Fruit fly (Drosophila melanogaster) whole organism, embryonic: ENCODE data around the gene Cipc.

Source experiments
- Adf1 ChIP-seq: fragments of 200-800 bp; sonication (Bioruptor generic); IDR thresholded peaks from 2 replicates; pipeline ENCODE4 v1.3.6; 2022; ENCODE audit warnings: missing biosample characterization, missing genetic modification characterization
- Awh ChIP-seq: fragments of 200-800 bp; sonication (Bioruptor generic); IDR thresholded peaks from 2 replicates; pipeline ENCODE4, ENCODE4 v1.3.6; 2022; ENCODE audit warnings: missing biosample characterization, missing genetic modification characterization
- B-H1 ChIP-seq: fragments of 200-800 bp; sonication (Bioruptor generic); IDR thresholded peaks from 3 replicates; pipeline ENCODE4 v1.3.6; 2022; ENCODE audit warnings: missing biosample characterization, missing genetic modification characterization
- B-H2 ChIP-seq: fragments of 200-800 bp; sonication (Bioruptor generic); optimal IDR thresholded peaks from 2 replicates; lab custom pipeline; 2018; ENCODE audit warnings: missing biosample characterization, mild to moderate bottlenecking, missing genetic modification characterization
- CG11504 ChIP-seq: fragments of 200-800 bp; sonication (Bioruptor generic); optimal IDR thresholded peaks from 3 replicates; lab custom pipeline; 2019; ENCODE audit warnings: missing biosample characterization, mild to moderate bottlenecking, missing genetic modification characterization, moderate library complexity
- CG1233 ChIP-seq: fragments of 200-800 bp; sonication (Bioruptor generic); optimal IDR thresholded peaks from 4 replicates; lab custom pipeline; 2018; ENCODE audit warnings: missing biosample characterization, mild to moderate bottlenecking, missing genetic modification characterization
- CG14860 ChIP-seq: fragments of 200-800 bp; sonication (Bioruptor generic); IDR thresholded peaks from 3 replicates; pipeline ENCODE4 v1.3.6; 2022; ENCODE audit warnings: missing biosample characterization, missing genetic modification characterization; ENCODE audit not compliant: partially characterized antibody
- CG15479 ChIP-seq: fragments of 200-800 bp; sonication (Bioruptor generic); optimal IDR thresholded peaks from 3 replicates; lab custom pipeline; 2019; ENCODE audit warnings: missing biosample characterization, mild to moderate bottlenecking, missing genetic modification characterization, moderate library complexity
- CG15601 ChIP-seq: fragments of 200-800 bp; sonication (Bioruptor generic); optimal IDR thresholded peaks from 3 replicates; lab custom pipeline; 2019; ENCODE audit warnings: missing biosample characterization, mild to moderate bottlenecking, missing genetic modification characterization, moderate library complexity
- CG17328 ChIP-seq: fragments of 200-800 bp; sonication (Bioruptor generic); IDR thresholded peaks from 2 replicates; pipeline ENCODE4 v1.3.6; 2022; ENCODE audit warnings: missing biosample characterization, missing genetic modification characterization
- CG18262 ChIP-seq: fragments of 200-800 bp; optimal IDR thresholded peaks from 3 replicates; lab custom pipeline; 2019; ENCODE audit warnings: missing biosample characterization, mild to moderate bottlenecking, missing genetic modification characterization, moderate library complexity
- CG1832 ChIP-seq: fragments of 200-800 bp; sonication (Bioruptor generic); optimal IDR thresholded peaks from 2 replicates; lab custom pipeline; 2017; ENCODE audit warnings: missing biosample characterization, mild to moderate bottlenecking, missing genetic modification characterization, inconsistent platforms
- CG18764 ChIP-seq: fragments of 200-800 bp; sonication (Bioruptor generic); optimal IDR thresholded peaks from 3 replicates; lab custom pipeline; 2016; ENCODE audit warnings: missing biosample characterization, missing genetic modification characterization
- CG2129 ChIP-seq: fragments of 200-800 bp; sonication (Bioruptor generic); IDR thresholded peaks from 2 replicates; pipeline ENCODE4 v1.3.6; 2022; ENCODE audit warnings: missing biosample characterization, missing genetic modification characterization; ENCODE audit not compliant: partially characterized antibody
- CG2875 ChIP-seq: fragments of 200-800 bp; sonication (Bioruptor generic); optimal IDR thresholded peaks from 2 replicates; lab custom pipeline; 2017; ENCODE audit warnings: missing biosample characterization, mild to moderate bottlenecking, missing genetic modification characterization, missing genetic modification reagents
- CG3163 ChIP-seq: fragments of 200-800 bp; sonication (Bioruptor generic); optimal IDR thresholded peaks from 3 replicates; lab custom pipeline; 2016; ENCODE audit warnings: missing biosample characterization, missing genetic modification characterization
- CG33213 ChIP-seq: fragments of 200-800 bp; sonication (Bioruptor generic); optimal IDR thresholded peaks from 3 replicates; lab custom pipeline; 2016; ENCODE audit warnings: missing biosample characterization, missing genetic modification characterization
- CG33557 ChIP-seq: fragments of 200-800 bp; sonication (Bioruptor generic); optimal IDR thresholded peaks from 2 replicates; lab custom pipeline; 2019; ENCODE audit warnings: missing biosample characterization, mild to moderate bottlenecking, missing genetic modification characterization, moderate library complexity
- CG34224 ChIP-seq: fragments of 200-800 bp; sonication (Bioruptor generic); IDR thresholded peaks from 3 replicates; pipeline ENCODE4 v1.3.6; 2022; ENCODE audit warnings: missing biosample characterization, missing genetic modification characterization; ENCODE audit not compliant: partially characterized antibody
- CG34422 ChIP-seq: fragments of 200-800 bp; sonication (Bioruptor generic); IDR thresholded peaks from 3 replicates; pipeline ENCODE4 v1.3.6; 2022; ENCODE audit warnings: missing biosample characterization, missing genetic modification characterization
- CG3847 ChIP-seq: fragments of 200-800 bp; sonication (Bioruptor generic); IDR thresholded peaks from 2 replicates; pipeline ENCODE4 v1.3.6; 2022; ENCODE audit warnings: missing biosample characterization, missing genetic modification characterization
- CG4404 ChIP-seq: fragments of 200-800 bp; sonication (Bioruptor generic); IDR thresholded peaks from 2 replicates; pipeline ENCODE4 v1.3.6; 2022; ENCODE audit warnings: missing biosample characterization, missing genetic modification characterization
- CG4730 ChIP-seq: fragments of 200-800 bp; sonication (Bioruptor generic); IDR thresholded peaks from 2 replicates; pipeline ENCODE4 v1.3.6; 2022; ENCODE audit warnings: missing biosample characterization, missing genetic modification characterization
- CG6654 ChIP-seq: fragments of 200-800 bp; sonication (Bioruptor generic); optimal IDR thresholded peaks from 2 replicates; lab custom pipeline; 2017; ENCODE audit warnings: missing biosample characterization, mild to moderate bottlenecking, missing genetic modification characterization
- CG7556 ChIP-seq: fragments of 200-800 bp; sonication (Bioruptor generic); optimal IDR thresholded peaks from 2 replicates; lab custom pipeline; 2017; ENCODE audit warnings: missing biosample characterization, mild to moderate bottlenecking, missing genetic modification characterization
- CG7963 ChIP-seq: fragments of 200-800 bp; sonication (Bioruptor generic); IDR thresholded peaks from 3 replicates; pipeline ENCODE4 v1.3.6; 2022; ENCODE audit warnings: missing biosample characterization, missing genetic modification characterization; ENCODE audit not compliant: partially characterized antibody
- CG9609 ChIP-seq: fragments of 200-800 bp; sonication (Bioruptor generic); optimal IDR thresholded peaks from 3 replicates; lab custom pipeline; 2016; ENCODE audit warnings: missing biosample characterization, missing genetic modification characterization
- CG9876 ChIP-seq: fragments of 200-800 bp; sonication (Bioruptor generic); optimal IDR thresholded peaks from 2 replicates; lab custom pipeline; 2016; ENCODE audit warnings: missing biosample characterization, missing genetic modification characterization
- Dll ChIP-seq: fragments of 200-800 bp; sonication (Bioruptor generic); IDR thresholded peaks from 4 replicates; pipeline ENCODE4 v1.3.6; 2022; ENCODE audit warnings: missing biosample characterization, missing genetic modification characterization; ENCODE audit not compliant: partially characterized antibody
- Ets65A ChIP-seq: fragments of 200-800 bp; sonication (Bioruptor generic); peaks from one replicate; lab custom pipeline; 2016; ENCODE audit warnings: missing biosample characterization, missing genetic modification characterization
- Fer2 ChIP-seq: fragments of 200-800 bp; sonication (Bioruptor generic); optimal IDR thresholded peaks from 2 replicates; lab custom pipeline; 2018; ENCODE audit warnings: missing biosample characterization, mild to moderate bottlenecking, missing genetic modification characterization, moderate library complexity
- GATAe ChIP-seq: fragments of 200-800 bp; sonication (Bioruptor generic); conservative IDR thresholded peaks from 2 replicates; pipeline ENCODE4 v1.3.6; 2022; ENCODE audit warnings: missing biosample characterization, missing genetic modification characterization
- HmgZ ChIP-seq: fragments of 200-800 bp; sonication (Bioruptor generic); optimal IDR thresholded peaks from 2 replicates; lab custom pipeline; 2018; ENCODE audit warnings: missing biosample characterization, mild to moderate bottlenecking, missing genetic modification characterization
- Hr3 ChIP-seq: fragments of 200-800 bp; sonication (Bioruptor generic); optimal IDR thresholded peaks from 3 replicates; lab custom pipeline; 2016; ENCODE audit warnings: missing biosample characterization, missing genetic modification characterization
- Max ChIP-seq: fragments of 200-800 bp; sonication (Bioruptor generic); optimal IDR thresholded peaks from 2 replicates; lab custom pipeline; 2016; ENCODE audit warnings: missing biosample characterization, mild to moderate bottlenecking, missing genetic modification characterization
- Myb ChIP-seq: fragments of 200-800 bp; sonication (Bioruptor generic); optimal IDR thresholded peaks from 2 replicates; lab custom pipeline; 2016; ENCODE audit warnings: missing biosample characterization, missing genetic modification characterization
- Opbp ChIP-seq: fragments of 200-800 bp; sonication (Bioruptor generic); IDR thresholded peaks from 3 replicates; pipeline ENCODE4 v1.3.6; 2022; ENCODE audit warnings: missing biosample characterization, missing genetic modification characterization; ENCODE audit not compliant: partially characterized antibody
- Ssrp ChIP-seq: fragments of 200-800 bp; sonication (Bioruptor generic); optimal IDR thresholded peaks from 2 replicates; lab custom pipeline; 2018; ENCODE audit warnings: missing biosample characterization, mild to moderate bottlenecking, missing genetic modification characterization, moderate library complexity
- chif ChIP-seq, 2 experiments: fragments of 200-800 bp; sonication (Bioruptor generic); optimal IDR thresholded peaks; 3 replicates each; lab custom pipeline; 2016; ENCODE audit warnings: missing biosample characterization in 2 of 2, missing genetic modification characterization in 2 of 2
- dmrt11E ChIP-seq: fragments of 200-800 bp; sonication (Bioruptor generic); optimal IDR thresholded peaks from 3 replicates; lab custom pipeline; 2018; ENCODE audit warnings: missing biosample characterization, mild to moderate bottlenecking, missing genetic modification characterization, moderate library complexity
- gce ChIP-seq: fragments of 200-800 bp; sonication (Bioruptor generic); IDR thresholded peaks from 3 replicates; pipeline ENCODE4 v1.3.6; 2022; ENCODE audit warnings: missing biosample characterization, missing genetic modification characterization
- ham ChIP-seq: fragments of 200-800 bp; sonication (Bioruptor generic); IDR thresholded peaks from 2 replicates; pipeline ENCODE4 v1.3.6; 2022; ENCODE audit warnings: missing biosample characterization, missing genetic modification characterization
- ind ChIP-seq: fragments of 200-800 bp; sonication (Bioruptor generic); optimal IDR thresholded peaks from 3 replicates; lab custom pipeline; 2016; ENCODE audit warnings: missing biosample characterization, missing genetic modification characterization
- insv ChIP-seq, 2 experiments: fragments of 200-800 bp; sonication (Bioruptor generic); optimal IDR thresholded peaks; 3 replicates each; lab custom pipeline; 2016 to 2018; ENCODE audit warnings: missing biosample characterization in 2 of 2, missing genetic modification characterization in 2 of 2
- kay ChIP-seq: fragments of 200-800 bp; sonication (Bioruptor generic); optimal IDR thresholded peaks from 2 replicates; lab custom pipeline; 2016; ENCODE audit warnings: missing biosample characterization, missing genetic modification characterization
- lilli ChIP-seq: fragments of 200-800 bp; sonication (Bioruptor generic); optimal IDR thresholded peaks from 3 replicates; lab custom pipeline; 2016; ENCODE audit warnings: missing biosample characterization, missing genetic modification characterization
- sob ChIP-seq: fragments of 200-800 bp; sonication (Bioruptor generic); IDR thresholded peaks from 2 replicates; pipeline ENCODE4 v1.3.6; 2022; ENCODE audit warnings: missing biosample characterization, missing genetic modification characterization
- ssp ChIP-seq: fragments of 200-800 bp; sonication (Bioruptor generic); IDR thresholded peaks from 2 replicates; pipeline ENCODE4 v1.3.6; 2022; ENCODE audit warnings: missing biosample characterization, missing genetic modification characterization
- tgo ChIP-seq: fragments of 200-800 bp; sonication (Bioruptor generic); IDR thresholded peaks from 3 replicates; pipeline ENCODE4 v1.3.6; 2022; ENCODE audit warnings: missing biosample characterization, missing genetic modification characterization
- wor ChIP-seq: fragments of 200-800 bp; sonication (Bioruptor generic); IDR thresholded peaks from 2 replicates; pipeline ENCODE4 v1.3.6; 2022; ENCODE audit warnings: missing biosample characterization, missing genetic modification characterization

The Cipc gene

dm6 chr3R:26106595-26107152 is at the start of gene Cipc (continued):
- TF ChIP-seq CG7556 (GFP tag; lab: Kevin White, UChicago) (peak; percentile 86), CG18764 (peak; percentile 69), Adf1 (GFP tag; lab: Robert Waterston, UW) (peak; percentile 74), CG3163 (GFP tag; lab: Kevin White, UChicago) (no peak), CG6654 (peak; percentile 29), ind (GFP tag; lab: Kevin White, UChicago) (peak; percentile 65), Ets65A (GFP tag; lab: Kevin White, UChicago) (peak; percentile 94), chif (GFP tag; optimal IDR thresholded peaks at IDR 0.05; lab: Kevin White, UChicago) (peak in 1 of 2 experiments; percentile 14), CG15601 (tag; lab: Kevin White, UChicago) (peak; percentile 27), lilli (no peak), CG4404 (GFP tag; lab: Robert Waterston, UW) (no peak), CG33213 (GFP tag; lab: Kevin White, UChicago) (peak; percentile 32), Fer2 (tag; lab: Kevin White, UChicago) (peak; percentile 45), B-H2 (GFP tag; lab: Kevin White, UChicago) (peak; percentile 50), kay (GFP tag; lab: Kevin White, UChicago) (peak; percentile 58), Opbp (GFP tag; lab: Robert Waterston, UW) (no peak), ham (GFP tag; lab: Robert Waterston, UW) (no peak), CG34422 (GFP tag; lab: Robert Waterston, UW) (peak; percentile 39; the same call in 1 of the 3 replicates), CG9609 (GFP tag; lab: Kevin White, UChicago) (peak; percentile 18), Hr3 (GFP tag; lab: Kevin White, UChicago) (peak; percentile 47), CG9876 (no peak), HmgZ (tag; lab: Kevin White, UChicago) (peak; percentile 52), CG2129 (GFP tag; lab: Robert Waterston, UW) (no peak), CG17328 (peak; percentile 52; the same call in 1 of the 2 replicates), CG3847 (GFP tag; lab: Robert Waterston, UW) (peak; percentile 61), sob (GFP tag; lab: Robert Waterston, UW) (peak; percentile 64), Max (GFP tag; lab: Kevin White, UChicago) (peak; percentile 74), wor (GFP tag; lab: Robert Waterston, UW) (no peak), CG7963 (GFP tag; lab: Robert Waterston, UW) (no peak), CG15479 (GFP tag; lab: Kevin White, UChicago) (no peak), CG1233 (peak; percentile 72), Myb (GFP tag; lab: Kevin White, UChicago) (no peak), dmrt11E (no peak), CG4730 (GFP tag; lab: Robert Waterston, UW) (no peak), GATAe (GFP tag; lab: Robert Waterston, UW) (peak; percentile 54; the same call in 1 of the 2 replicates), CG2875 (GFP tag; lab: Kevin White, UChicago) (peak; percentile 63), CG1832 (GFP tag; lab: Kevin White, UChicago) (no peak), CG34224 (GFP tag; lab: Robert Waterston, UW) (no peak), CG11504 (tag; lab: Kevin White, UChicago) (no peak), tgo (peak; percentile 85), ssp (GFP tag; lab: Robert Waterston, UW) (no peak), insv (GFP tag; optimal IDR thresholded peaks at IDR 0.05; lab: Kevin White, UChicago) (peak in 1 of 2 experiments; percentile 38), gce (GFP tag; lab: Robert Waterston, UW) (no peak), Dll (no peak), CG14860 (GFP tag; lab: Robert Waterston, UW) (no peak), CG33557 (GFP tag; lab: Kevin White, UChicago) (no peak), B-H1 (GFP tag; lab: Robert Waterston, UW) (peak; percentile 57), Awh (GFP tag; lab: Robert Waterston, UW) (peak; percentile 38; the same call in 1 of the 2 replicates), CG18262 (tag; lab: Kevin White, UChicago) (peak; percentile 81), Ssrp (peak; percentile 61)
